Worm (Caenorhabditis elegans) whole organism, L2 larva: ENCODE results near the gene kxd-1.

ENCODE experiments used
- egl-27 ChIP-seq: sonication (generic microtip); optimal IDR thresholded peaks from 3 replicates; lab custom pipeline; 2017; ENCODE audit warnings: missing biosample characterization, missing genetic modification reagents, missing genetic modification characterization
- lin-39 ChIP-seq: fragments of 150-350 bp; optimal IDR thresholded peaks from 2 replicates; lab custom pipeline; 2014; ENCODE audit warnings: missing biosample characterization, missing genetic modification reagents, missing genetic modification characterization
- nhr-237 ChIP-seq: fragments of 150-350 bp; optimal IDR thresholded peaks from 2 replicates; lab custom pipeline; 2014; ENCODE audit warnings: missing biosample characterization, missing genetic modification characterization

ce11 chrV:7258965-7259364 lies 37.7 kb downstream of the kxd-1 start, which contains the start of gene C13A2.12:
- TF ChIP-seq lin-39 (tag; lab: Kevin White, UChicago) (no peak), egl-27 (no peak), nhr-237 (no peak)
